Worm (Caenorhabditis elegans): ENCODE measurements around the gene T09F5.2.

ce11 chrV:15187083-15188057 is 36.6 kb downstream of the T09F5.2 start, which contains the start of the genes cyn-7 and bath-36:
- TF ChIP-seq ceh-27 (GFP tag; optimal IDR thresholded peaks at IDR 0.05): no peak
- TF ChIP-seq Y67H2A.10 (GFP tag; conservative IDR thresholded peaks at IDR 0.05): 0 out of 2 replicates have a peak, but pooled peaks have one; percentile 29
- TF ChIP-seq Y79H2A.3 (GFP tag; conservative IDR thresholded peaks at IDR 0.05): no peak
- TF ChIP-seq nfya-1 (tag; optimal IDR thresholded peaks at IDR 0.05; ENCODE audit: borderline replicate concordance, insufficient read depth): no peak
- no peak for TF ChIP-seq T26A5.8 (tag; optimal IDR thresholded peaks at IDR 0.05)
- no peak for TF ChIP-seq akir-1 (GFP tag; optimal IDR thresholded peaks at IDR 0.05)
- no peak for TF ChIP-seq ztf-6 (GFP tag; IDR thresholded peaks at IDR 0.05)
- TF ChIP-seq nhr-120 (GFP tag; IDR thresholded peaks at IDR 0.05): no peak
- TF ChIP-seq ztf-3 (GFP tag; optimal IDR thresholded peaks at IDR 0.05): no peak
- TF ChIP-seq madf-10 (tag; optimal IDR thresholded peaks at IDR 0.05): peak; percentile 8

Data from whole organism, young adult.